Fruit fly (Drosophila melanogaster): ENCODE measurements around the gene ATPsynO.

Gene ATPsynO

dm6 chr3R:15242186-15243045, 23.0 kb upstream of the ATPsynO start, which contains the start of the genes tefu and Hsc70-4:
tefu (minus strand) TSS chr3R:15242236.
Hsc70-4 (plus strand) TSS chr3R:15242687.
- TF ChIP-seq CG7368 (GFP tag; optimal IDR thresholded peaks at IDR 0.05) (no peak), achi (GFP tag; optimal IDR thresholded peaks at IDR 0.05) (no peak), CG4318 (GFP tag; optimal IDR thresholded peaks at IDR 0.05) (peak; percentile 73), fkh (GFP tag; optimal IDR thresholded peaks at IDR 0.05) (no peak), CG1621 (tag; optimal IDR thresholded peaks at IDR 0.05) (no peak), Hr38 (GFP tag; optimal IDR thresholded peaks at IDR 0.05) (no peak), net (GFP tag; optimal IDR thresholded peaks at IDR 0.05) (no peak), Met (GFP tag; optimal IDR thresholded peaks at IDR 0.05) (no peak), spab (GFP tag; optimal IDR thresholded peaks at IDR 0.05) (no peak), salr (GFP tag; optimal IDR thresholded peaks at IDR 0.05) (peak in 1 of 2 experiments; percentile 60), eg (GFP tag; IDR thresholded peaks at IDR 0.05) (peak; percentile 81), Blimp-1 (GFP tag; optimal IDR thresholded peaks at IDR 0.05) (peak; percentile 1), CG32006 (GFP tag; optimal IDR thresholded peaks at IDR 0.05) (no peak), CG11294 (GFP tag; IDR thresholded peaks at IDR 0.05) (peak; percentile 67), CG34406 (GFP tag; optimal IDR thresholded peaks at IDR 0.05) (no peak), svp (GFP tag) (peak; percentile 71), vri (GFP tag; optimal IDR thresholded peaks at IDR 0.05) (no peak), lz (GFP tag; optimal IDR thresholded peaks at IDR 0.05) (peak; percentile 74), CG11902 (GFP tag; optimal IDR thresholded peaks at IDR 0.05) (peak; percentile 76), CG8119 (GFP tag; IDR thresholded peaks at IDR 0.05) (peak; percentile 53), CG3919 (GFP tag; optimal IDR thresholded peaks at IDR 0.05) (no peak), esn (GFP tag; optimal IDR thresholded peaks at IDR 0.05) (peak; percentile 71), Hr4 (GFP tag; optimal IDR thresholded peaks at IDR 0.05) (peak; percentile 76), CG11762 (GFP tag; optimal IDR thresholded peaks at IDR 0.05; ENCODE audit: insufficient read depth) (peak; percentile 31), Lpt (GFP tag; optimal IDR thresholded peaks at IDR 0.05) (no peak), acj6 (GFP tag; optimal IDR thresholded peaks at IDR 0.05) (no peak), CG31627 (GFP tag; optimal IDR thresholded peaks at IDR 0.05) (peak; percentile 87), CG15336 (GFP tag; IDR thresholded peaks at IDR 0.05) (no peak), CG8319 (GFP tag; optimal IDR thresholded peaks at IDR 0.05) (peak; percentile 21), CG10669 (GFP tag; optimal IDR thresholded peaks at IDR 0.05) (no peak), fd85E (GFP tag; optimal IDR thresholded peaks at IDR 0.05) (no peak), Sox15 (GFP tag; optimal IDR thresholded peaks at IDR 0.05) (peak; percentile 81), CG3032 (tag; optimal IDR thresholded peaks at IDR 0.05) (peak; percentile 85), fd59A (GFP tag; optimal IDR thresholded peaks at IDR 0.05) (peak; percentile 42), Gug (GFP tag; IDR thresholded peaks at IDR 0.05) (peak; percentile 72), Hr39 (GFP tag; optimal IDR thresholded peaks at IDR 0.05) (peak; percentile 88), Ets96B (tag; optimal IDR thresholded peaks at IDR 0.05) (no peak), CG6808 (GFP tag; optimal IDR thresholded peaks at IDR 0.05) (no peak), CG8632 (GFP tag; optimal IDR thresholded peaks at IDR 0.05) (no peak), Eip75B (GFP tag; optimal IDR thresholded peaks at IDR 0.05) (no peak), CG10631 (GFP tag; optimal IDR thresholded peaks at IDR 0.05) (peak; percentile 82), Eip93F (GFP tag; optimal IDR thresholded peaks at IDR 0.05) (peak; percentile 66), cyc (GFP tag; optimal IDR thresholded peaks at IDR 0.05) (peak; percentile 80), Ets21C (GFP tag; optimal IDR thresholded peaks at IDR 0.05) (peak; percentile 81), topi (GFP tag; optimal IDR thresholded peaks at IDR 0.05) (no peak), CG6792 (GFP tag; optimal IDR thresholded peaks at IDR 0.05) (peak; percentile 46), Smox (GFP tag; optimal IDR thresholded peaks at IDR 0.05) (no peak), dac (GFP tag; optimal IDR thresholded peaks at IDR 0.05) (peak; percentile 33), CG6163 (GFP tag; IDR thresholded peaks at IDR 0.05) (peak; percentile 75; the same call in 2 of the 3 replicates), ss (GFP tag; optimal IDR thresholded peaks at IDR 0.05) (no peak), pdm3 (GFP tag; optimal IDR thresholded peaks at IDR 0.05) (no peak)

Measured in whole organism, prepupa.